Fruit fly (Drosophila melanogaster): ENCODE measurements around the gene Takl1.

- TF ChIP-seq CG8478 (optimal IDR thresholded peaks at IDR 0.05) (no peak), CTCF (optimal IDR thresholded peaks at IDR 0.05) (no peak)
Measured at dm6 chr3R:20754991-20755390, 17.4 kb downstream of the Takl1 start.

All from S2 (cell line).